Fruit fly (Drosophila melanogaster): ENCODE measurements around the gene Mnn1.

DNA sequence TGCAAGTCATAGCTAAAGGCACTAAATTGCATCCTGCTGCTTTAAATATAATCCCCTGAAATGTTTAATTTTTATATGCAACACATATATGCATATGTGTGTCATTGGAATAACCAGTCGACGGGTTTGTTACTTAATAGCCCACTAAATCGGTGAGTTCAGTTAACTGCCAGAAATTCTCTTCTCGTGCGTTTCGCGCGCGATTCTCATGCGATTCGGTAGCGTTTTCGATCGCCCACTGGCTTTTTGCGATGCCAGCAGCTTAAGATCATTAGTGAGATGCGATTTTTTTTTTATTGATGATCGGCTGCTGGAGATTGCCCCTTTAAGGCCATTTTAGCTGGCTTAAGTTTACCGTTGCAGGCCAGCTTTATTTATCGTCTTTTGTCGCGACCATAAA lies 15.1 kb downstream of the Mnn1 start:
- TF ChIP-seq sv (GFP tag; optimal IDR thresholded peaks at IDR 0.05) (no peak), Myc (optimal IDR thresholded peaks at IDR 0.05) (peak; percentile 59), fru (GFP tag; optimal IDR thresholded peaks at IDR 0.05) (no peak), CrebA (GFP tag; optimal IDR thresholded peaks at IDR 0.05; ENCODE audit: borderline replicate concordance) (no peak), Hnf4 (GFP tag; optimal IDR thresholded peaks at IDR 0.05) (no peak), CG32264 (GFP tag; optimal IDR thresholded peaks at IDR 0.05) (no peak), pan (optimal IDR thresholded peaks at IDR 0.05) (no peak), OdsH (GFP tag; optimal IDR thresholded peaks at IDR 0.05) (no peak)
